Worm (Caenorhabditis elegans) whole organism, L1 larva: ENCODE data around the gene Y15E3A.4.

Source experiments
- C04F5.9 ChIP-seq: sonication (generic microtip); optimal IDR thresholded peaks from 2 replicates; lab custom pipeline; 2016; ENCODE audit warnings: missing genetic modification characterization, missing compliant biosample characterization
- C16A3.4 ChIP-seq: fragments of 150-350 bp; optimal IDR thresholded peaks from 2 replicates; lab custom pipeline; 2014; ENCODE audit warnings: missing biosample characterization, missing genetic modification characterization
- C34B4.2 ChIP-seq: sonication (generic microtip); optimal IDR thresholded peaks from 2 replicates; lab custom pipeline; 2017; ENCODE audit warnings: mild to moderate bottlenecking, missing genetic modification characterization, missing compliant biosample characterization
- Y116A8C.19 ChIP-seq: sonication (generic microtip); optimal IDR thresholded peaks from 2 replicates; lab custom pipeline; 2016; ENCODE audit warnings: missing compliant biosample characterization, missing genetic modification characterization, borderline replicate concordance
- aly-2 ChIP-seq: fragments of 150-350 bp; optimal IDR thresholded peaks from 2 replicates; lab custom pipeline; 2014; ENCODE audit warnings: missing biosample characterization, missing genetic modification characterization
- blmp-1 ChIP-seq: fragments of 150-350 bp; optimal IDR thresholded peaks from 2 replicates; lab custom pipeline; 2014; ENCODE audit warnings: missing biosample characterization, missing genetic modification characterization
- ceh-63 ChIP-seq: fragments of 200-800 bp; sonication (Bioruptor generic); optimal IDR thresholded peaks from 2 replicates; lab custom pipeline; 2018; ENCODE audit warnings: mild to moderate bottlenecking, missing genetic modification characterization, missing compliant biosample characterization
- ceh-8 ChIP-seq: fragments of 200-800 bp; sonication (Bioruptor generic); optimal IDR thresholded peaks from 2 replicates; lab custom pipeline; 2018; ENCODE audit warnings: mild to moderate bottlenecking, missing genetic modification characterization, moderate library complexity, missing compliant biosample characterization
- ces-1 ChIP-seq: fragments of 150-350 bp; optimal IDR thresholded peaks from 2 replicates; lab custom pipeline; 2014; ENCODE audit warnings: missing biosample characterization, missing genetic modification reagents, missing genetic modification characterization
- dsc-1 ChIP-seq: sonication (generic microtip); optimal IDR thresholded peaks from 2 replicates; lab custom pipeline; 2016; ENCODE audit warnings: mild to moderate bottlenecking, missing genetic modification characterization, missing compliant biosample characterization
- efl-1 ChIP-seq, 4 experiments: fragments of 150-350 bp; optimal IDR thresholded peaks in 3 of 4; peaks in 1 of 4; 1 replicate in 1 of 4; 2 replicates in 3 of 4; lab custom pipeline; 2014; ENCODE audit warnings: missing biosample characterization in 2 of 4, missing genetic modification characterization in 2 of 4, missing genetic modification reagents in 2 of 4
- efl-3 ChIP-seq: fragments of 200-800 bp; sonication (Bioruptor generic); optimal IDR thresholded peaks from 2 replicates; lab custom pipeline; 2018; ENCODE audit warnings: mild to moderate bottlenecking, missing genetic modification characterization, missing compliant biosample characterization
- egl-13 ChIP-seq: sonication (generic microtip); optimal IDR thresholded peaks from 2 replicates; lab custom pipeline; 2016; ENCODE audit warnings: missing genotype, missing genetic modification reagents, missing genetic modification characterization, missing compliant biosample characterization
- elt-2 ChIP-seq: sonication (generic microtip); optimal IDR thresholded peaks from 2 replicates; lab custom pipeline; 2016; ENCODE audit warnings: missing genetic modification characterization, mild to moderate bottlenecking, inconsistent platforms, missing compliant biosample characterization, missing genetic modification reagents
- fkh-4 ChIP-seq: sonication (generic microtip); optimal IDR thresholded peaks from 2 replicates; lab custom pipeline; 2016; ENCODE audit warnings: missing compliant biosample characterization, missing genetic modification characterization, borderline replicate concordance
- fkh-8 ChIP-seq: sonication (generic microtip); optimal IDR thresholded peaks from 2 replicates; lab custom pipeline; 2016; ENCODE audit warnings: mild to moderate bottlenecking, missing genetic modification characterization, missing compliant biosample characterization
- fos-1 ChIP-seq: fragments of 150-350 bp; optimal IDR thresholded peaks from 2 replicates; lab custom pipeline; 2014; ENCODE audit warnings: missing biosample characterization, missing genetic modification characterization
- hlh-4 ChIP-seq: sonication (generic microtip); optimal IDR thresholded peaks from 2 replicates; lab custom pipeline; 2016; ENCODE audit warnings: mild to moderate bottlenecking, missing genetic modification characterization, missing compliant biosample characterization
- irx-1 ChIP-seq: sonication (generic microtip); optimal IDR thresholded peaks from 2 replicates; lab custom pipeline; 2016; ENCODE audit warnings: missing genetic modification characterization, missing compliant biosample characterization
- lin-14 ChIP-seq: fragments of 200-800 bp; sonication (Bioruptor generic); optimal IDR thresholded peaks from 2 replicates; lab custom pipeline; 2018; ENCODE audit warnings: mild to moderate bottlenecking, missing genetic modification characterization, moderate library complexity, missing compliant biosample characterization
- lin-15B ChIP-seq: fragments of 150-350 bp; sonication (generic microtip); optimal IDR thresholded peaks from 3 replicates; lab custom pipeline; 2014; ENCODE audit warnings: missing biosample characterization, missing genetic modification characterization
- lin-35 ChIP-seq, 2 experiments: fragments of 150-350 bp; optimal IDR thresholded peaks; 2 replicates each; lab custom pipeline; 2014; ENCODE audit warnings: missing biosample characterization in 2 of 2, missing genetic modification characterization in 2 of 2, missing genetic modification reagents in 2 of 2
- lin-39 ChIP-seq: fragments of 150-350 bp; optimal IDR thresholded peaks from 2 replicates; lab custom pipeline; 2014; ENCODE audit warnings: missing biosample characterization, missing genetic modification reagents, missing genetic modification characterization
- mab-9 ChIP-seq: fragments of 200-800 bp; sonication (Bioruptor generic); IDR thresholded peaks from 2 replicates; pipeline ENCODE4 v1.3.6; 2022; ENCODE audit warnings: missing genetic modification reagents, missing genetic modification characterization, missing compliant biosample characterization
- mep-1 ChIP-seq: fragments of 150-350 bp; optimal IDR thresholded peaks from 2 replicates; lab custom pipeline; 2014; ENCODE audit warnings: missing biosample characterization, missing genetic modification characterization
- nhr-11 ChIP-seq: fragments of 150-350 bp; optimal IDR thresholded peaks from 2 replicates; lab custom pipeline; 2014; ENCODE audit warnings: missing biosample characterization, missing genetic modification characterization
- nhr-12 ChIP-seq: sonication (generic microtip); optimal IDR thresholded peaks from 2 replicates; lab custom pipeline; 2017; ENCODE audit warnings: missing biosample characterization, missing genetic modification characterization
- nhr-19 ChIP-seq: fragments of 200-800 bp; sonication (Bioruptor generic); conservative IDR thresholded peaks from 2 replicates; pipeline ENCODE4 v1.3.6; 2022; ENCODE audit warnings: missing genetic modification characterization, missing compliant biosample characterization
- nhr-20 ChIP-seq: sonication (generic microtip); optimal IDR thresholded peaks from 2 replicates; lab custom pipeline; 2016; ENCODE audit warnings: mild to moderate bottlenecking, missing genetic modification characterization, missing compliant biosample characterization
- nhr-237 ChIP-seq: fragments of 150-350 bp; optimal IDR thresholded peaks from 2 replicates; lab custom pipeline; 2014; ENCODE audit warnings: missing biosample characterization, missing genetic modification characterization
- nhr-28 ChIP-seq: fragments of 150-350 bp; optimal IDR thresholded peaks from 2 replicates; lab custom pipeline; 2014; ENCODE audit warnings: missing biosample characterization, missing genetic modification characterization
- nhr-47 ChIP-seq: sonication (generic microtip); optimal IDR thresholded peaks from 2 replicates; lab custom pipeline; 2016; ENCODE audit warnings: mild to moderate bottlenecking, missing genetic modification characterization, moderate library complexity, missing compliant biosample characterization
- nhr-71 ChIP-seq: sonication (generic microtip); optimal IDR thresholded peaks from 2 replicates; lab custom pipeline; 2016; ENCODE audit warnings: mild to moderate bottlenecking, missing genetic modification characterization, moderate library complexity, missing compliant biosample characterization
- nhr-76 ChIP-seq: sonication (generic microtip); optimal IDR thresholded peaks from 2 replicates; lab custom pipeline; 2017; ENCODE audit warnings: missing biosample characterization, missing genetic modification characterization
- nhr-77 ChIP-seq: fragments of 150-350 bp; optimal IDR thresholded peaks from 2 replicates; lab custom pipeline; 2014; ENCODE audit warnings: missing biosample characterization, missing genetic modification characterization
- nhr-85 ChIP-seq: sonication (generic microtip); peaks from one replicate; lab custom pipeline; 2016; ENCODE audit warnings: missing genetic modification characterization, inconsistent platforms, missing compliant biosample characterization
- pqm-1 ChIP-seq: sonication (generic microtip); optimal IDR thresholded peaks from 3 replicates; lab custom pipeline; 2017; ENCODE audit warnings: missing biosample characterization, missing genetic modification characterization
- snpc-4 ChIP-seq: fragments of 150-350 bp; optimal IDR thresholded peaks from 2 replicates; lab custom pipeline; 2014; ENCODE audit warnings: missing biosample characterization, missing genetic modification characterization
- sptf-1 ChIP-seq: fragments of 150-350 bp; optimal IDR thresholded peaks from 2 replicates; lab custom pipeline; 2014; ENCODE audit warnings: missing biosample characterization, missing genetic modification characterization
- sup-37 ChIP-seq: fragments of 200-800 bp; sonication (Bioruptor generic); optimal IDR thresholded peaks from 2 replicates; lab custom pipeline; 2018; ENCODE audit warnings: mild to moderate bottlenecking, missing genetic modification characterization, missing compliant biosample characterization
- swsn-7 ChIP-seq: sonication (generic microtip); optimal IDR thresholded peaks from 2 replicates; lab custom pipeline; 2016; ENCODE audit warnings: missing genetic modification characterization, missing compliant biosample characterization
- tbx-2 ChIP-seq: sonication (generic microtip); optimal IDR thresholded peaks from 2 replicates; lab custom pipeline; 2016; ENCODE audit warnings: missing genetic modification characterization, missing compliant biosample characterization
- unc-130 ChIP-seq: fragments of 150-350 bp; optimal IDR thresholded peaks from 2 replicates; lab custom pipeline; 2017; ENCODE audit warnings: missing biosample characterization, missing genetic modification characterization, inconsistent platforms
- unc-86 ChIP-seq: sonication (generic microtip); optimal IDR thresholded peaks from 2 replicates; lab custom pipeline; 2016; ENCODE audit warnings: missing genetic modification characterization, missing compliant biosample characterization
- unc-98 ChIP-seq: fragments of 200-800 bp; sonication (Bioruptor generic); IDR thresholded peaks from 2 replicates; pipeline ENCODE4 v1.3.6; 2022; ENCODE audit warnings: missing genetic modification characterization, missing compliant biosample characterization
- vab-15 ChIP-seq: sonication (generic microtip); optimal IDR thresholded peaks from 2 replicates; lab custom pipeline; 2017; ENCODE audit warnings: missing genotype, mild to moderate bottlenecking, missing genetic modification characterization, missing compliant biosample characterization
- xbp-1 ChIP-seq: sonication (generic microtip); optimal IDR thresholded peaks from 2 replicates; lab custom pipeline; 2016; ENCODE audit warnings: missing genetic modification characterization, missing compliant biosample characterization
- zag-1 ChIP-seq: fragments of 150-350 bp; optimal IDR thresholded peaks from 2 replicates; lab custom pipeline; 2014; ENCODE audit warnings: missing biosample characterization, missing genetic modification characterization
- zip-4 ChIP-seq: fragments of 200-800 bp; sonication (Bioruptor generic); optimal IDR thresholded peaks from 2 replicates; lab custom pipeline; 2018; ENCODE audit warnings: mild to moderate bottlenecking, missing genetic modification characterization, moderate library complexity, missing compliant biosample characterization

Y15E3A.4 gene

ce11 chrX:15283740-15284139 is 47.0 kb upstream of the Y15E3A.4 start, which contains the start of gene jud-4:
Gene jud-4 (plus strand): TSS chrX:15284115.
- TF ChIP-seq hlh-4 (tag; lab: Kevin White, UChicago) (no peak), dsc-1 (tag; lab: Kevin White, UChicago) (no peak), egl-13 (tag; lab: Kevin White, UChicago) (no peak), blmp-1 (tag; lab: Kevin White, UChicago) (peak; percentile 49), nhr-76 (no peak)

ce11 chrX:15285554-15285953 is 45.2 kb upstream of the Y15E3A.4 start:
- peak; percentile 27 for TF ChIP-seq nhr-85 (tag; lab: Kevin White, UChicago)
- TF ChIP-seq C04F5.9, result no peak
- no peak for TF ChIP-seq swsn-7 (tag; lab: Kevin White, UChicago)
- no peak for TF ChIP-seq sptf-1
- TF ChIP-seq snpc-4, result peak; percentile 86
- TF ChIP-seq mep-1 (tag; lab: Kevin White, UChicago), result no peak
- no peak for TF ChIP-seq nhr-11 (tag; lab: Kevin White, UChicago)

ce11 chrX:15297396-15297827 is 33.4 kb upstream of the Y15E3A.4 start:
- TF ChIP-seq zip-4 (GFP tag; lab: Kevin White, UChicago), result no peak
- no peak for TF ChIP-seq ces-1
- TF ChIP-seq lin-14 (GFP tag; lab: Kevin White, UChicago), result peak; percentile 10
- TF ChIP-seq pqm-1 (tag; lab: Kevin White, UChicago), result no peak
- TF ChIP-seq C16A3.4 (tag; lab: Kevin White, UChicago), result peak; percentile 8
- peak; percentile 25 for TF ChIP-seq swsn-7 (tag; lab: Kevin White, UChicago)
- no peak for TF ChIP-seq hlh-4 (tag; lab: Kevin White, UChicago)
- no peak for TF ChIP-seq nhr-237
- peak; percentile 56 for TF ChIP-seq nhr-47 (tag; lab: Kevin White, UChicago)
- no peak for TF ChIP-seq egl-13 (tag; lab: Kevin White, UChicago)
- TF ChIP-seq elt-2 (tag; lab: Kevin White, UChicago), result peak; percentile 15
- peak; percentile 4 for TF ChIP-seq fos-1 (tag; lab: Kevin White, UChicago)
- TF ChIP-seq unc-98 (GFP tag; lab: Robert Waterston, UW), result no peak
- no peak for TF ChIP-seq sup-37 (GFP tag; lab: Kevin White, UChicago)
- no peak for TF ChIP-seq nhr-11 (tag; lab: Kevin White, UChicago)
- no peak for TF ChIP-seq aly-2
- TF ChIP-seq fkh-8, result no peak
- TF ChIP-seq zag-1 (tag; lab: Kevin White, UChicago), result no peak
- TF ChIP-seq Y116A8C.19, result no peak
- no peak for TF ChIP-seq nhr-77 (tag; lab: Kevin White, UChicago)
- TF ChIP-seq lin-39 (tag; lab: Kevin White, UChicago), result no peak
- TF ChIP-seq nhr-19, result peak; percentile 47
- no peak for TF ChIP-seq efl-1 (optimal IDR thresholded peaks at IDR 0.05; lab: Kevin White, UChicago)
- TF ChIP-seq efl-1 (GFP tag; optimal IDR thresholded peaks at IDR 0.05 in 1 of 2; lab: Kevin White, UChicago), result no peak
- TF ChIP-seq lin-35 (GFP tag; optimal IDR thresholded peaks at IDR 0.05; lab: Kevin White, UChicago), result peak in 1 of 2 experiments; percentile 40
- no peak for TF ChIP-seq mab-9 (GFP tag; lab: Robert Waterston, UW)
- TF ChIP-seq vab-15 (tag; lab: Kevin White, UChicago), result no peak
- TF ChIP-seq xbp-1 (tag; lab: Kevin White, UChicago), result no peak
- no peak for TF ChIP-seq unc-86 (tag; lab: Kevin White, UChicago)
- TF ChIP-seq nhr-76, result no peak
- TF ChIP-seq snpc-4, result no peak
- TF ChIP-seq efl-3 (GFP tag; lab: Kevin White, UChicago), result no peak
- peak; percentile 6 for TF ChIP-seq tbx-2 (tag; lab: Kevin White, UChicago)
- no peak for TF ChIP-seq C04F5.9
- no peak for TF ChIP-seq nhr-12 (tag; lab: Kevin White, UChicago)
- no peak for TF ChIP-seq ceh-63
- no peak for TF ChIP-seq ceh-8 (GFP tag; lab: Kevin White, UChicago)
- TF ChIP-seq nhr-20 (tag; lab: Kevin White, UChicago), result peak; percentile 38
- TF ChIP-seq nhr-28 (tag; lab: Kevin White, UChicago), result no peak
- no peak for TF ChIP-seq lin-15B (tag; lab: Kevin White, UChicago)
- peak; percentile 5 for TF ChIP-seq irx-1 (tag; lab: Kevin White, UChicago)
- no peak for TF ChIP-seq C34B4.2 (tag; lab: Kevin White, UChicago)
- TF ChIP-seq nhr-71 (tag; lab: Kevin White, UChicago), result peak; percentile 52
- no peak for TF ChIP-seq fkh-4 (tag; lab: Kevin White, UChicago)
- no peak for TF ChIP-seq unc-130 (tag; lab: Kevin White, UChicago)
